Worm (Caenorhabditis elegans): ENCODE results near the gene Y7A5A.9.

DNA sequence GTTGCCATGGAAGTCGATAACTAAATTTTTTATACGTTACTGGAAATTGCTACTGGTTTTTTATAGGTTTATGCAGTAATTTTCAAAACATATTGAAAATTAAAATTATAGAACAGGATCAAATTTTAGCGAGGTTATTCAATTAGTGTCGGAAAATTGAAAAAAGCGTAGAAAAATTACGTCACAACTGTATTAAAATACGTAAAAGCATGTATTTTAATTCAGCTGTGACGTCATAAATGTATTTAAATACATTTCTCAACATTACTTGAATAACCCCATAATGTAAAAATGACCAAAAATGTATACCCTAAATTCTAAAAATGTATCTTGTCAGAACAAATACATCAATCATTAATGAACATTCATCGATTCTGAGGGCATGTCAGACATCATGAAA lies 21.9 kb downstream of the Y7A5A.9 start:
- TF ChIP-seq him-1 (tag; optimal IDR thresholded peaks at IDR 0.05) (no peak), W03F9.2 (tag; optimal IDR thresholded peaks at IDR 0.05) (no peak), dao-5 (tag; optimal IDR thresholded peaks at IDR 0.05) (no peak)
